Fruit fly (Drosophila melanogaster): ENCODE data around the gene Or67c.

Or67c gene

DNA sequence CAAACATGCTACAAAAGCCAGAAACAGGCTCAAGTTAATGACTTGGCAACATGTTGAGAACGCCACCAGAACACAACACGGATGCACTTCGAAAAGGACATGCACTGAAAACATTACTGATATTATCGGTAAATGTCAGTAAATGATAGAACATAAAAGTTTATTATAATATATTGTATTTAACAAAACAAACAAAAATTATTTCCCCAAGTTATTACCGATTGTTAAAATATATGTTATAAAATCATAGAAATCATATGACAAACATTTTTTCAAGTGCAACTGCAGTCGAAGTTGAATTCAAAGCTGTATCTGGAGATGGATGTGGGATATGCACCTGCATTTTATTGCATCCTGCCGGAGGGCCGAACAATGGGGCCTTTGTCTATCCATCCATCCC lies 3.1 kb upstream of the Or67c start:
- TF ChIP-seq CG4854 (GFP tag; optimal IDR thresholded peaks at IDR 0.05): no peak
- TF ChIP-seq CG4424 (GFP tag; optimal IDR thresholded peaks at IDR 0.05): no peak
- no peak for TF ChIP-seq CG17802 (tag; optimal IDR thresholded peaks at IDR 0.05)
- no peak for TF ChIP-seq emc (GFP tag; optimal IDR thresholded peaks at IDR 0.05)
- no peak for TF ChIP-seq CG3281 (GFP tag; optimal IDR thresholded peaks at IDR 0.05)
- TF ChIP-seq CG10979 (tag; optimal IDR thresholded peaks at IDR 0.05): no peak
- no peak for TF ChIP-seq ranshi (GFP tag; IDR thresholded peaks at IDR 0.05)
- no peak for TF ChIP-seq CG4404 (GFP tag; IDR thresholded peaks at IDR 0.05)
- no peak for TF ChIP-seq HLH54F (GFP tag; optimal IDR thresholded peaks at IDR 0.05)
- no peak for TF ChIP-seq BEAF-32 (GFP tag; optimal IDR thresholded peaks at IDR 0.05)
- TF ChIP-seq ATbp (GFP tag; optimal IDR thresholded peaks at IDR 0.05): no peak
- TF ChIP-seq ro (GFP tag; IDR thresholded peaks at IDR 0.05): no peak
- no peak for TF ChIP-seq Mrtf (GFP tag; IDR thresholded peaks at IDR 0.05)
- TF ChIP-seq CG14710 (tag; optimal IDR thresholded peaks at IDR 0.05): no peak
- TF ChIP-seq cwo (GFP tag; optimal IDR thresholded peaks at IDR 0.05): no peak
- no peak for TF ChIP-seq fd3F (GFP tag; optimal IDR thresholded peaks at IDR 0.05)

DNA sequence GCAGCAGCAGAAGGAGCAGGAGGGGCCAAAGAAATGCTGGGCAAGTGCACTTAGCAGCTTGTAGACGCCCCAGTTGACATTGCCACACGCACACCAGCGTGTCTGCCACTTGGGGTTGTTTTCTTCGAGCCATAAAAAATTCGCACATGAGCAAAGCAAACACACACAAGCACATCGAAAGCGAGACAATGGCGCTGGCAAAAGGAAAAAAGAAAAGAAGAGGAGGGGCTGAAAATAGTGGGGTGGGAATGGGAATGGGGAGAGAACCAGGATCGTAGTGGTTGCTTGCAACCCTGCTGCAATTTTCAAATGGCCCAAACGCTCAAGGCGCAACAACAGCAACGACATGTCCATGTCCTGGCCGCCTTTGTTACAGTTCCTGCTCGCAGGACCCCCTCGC lies 2.6 kb upstream of the Or67c start:
- TF ChIP-seq ewg (GFP tag; optimal IDR thresholded peaks at IDR 0.05): peak; percentile 18
- no peak for TF ChIP-seq ERR (GFP tag; optimal IDR thresholded peaks at IDR 0.05)
- TF ChIP-seq sqz (GFP tag; optimal IDR thresholded peaks at IDR 0.05): peak; percentile 76
- peak; percentile 37 for TF ChIP-seq cg (GFP tag; optimal IDR thresholded peaks at IDR 0.05)
- TF ChIP-seq pros (GFP tag; optimal IDR thresholded peaks at IDR 0.05): peak; percentile 47
- TF ChIP-seq run (tag; optimal IDR thresholded peaks at IDR 0.05): no peak
- no peak for TF ChIP-seq D19B (GFP tag; optimal IDR thresholded peaks at IDR 0.05)
- TF ChIP-seq Nf-YC (tag; optimal IDR thresholded peaks at IDR 0.05): peak; percentile 46
- peak; percentile 52; the same call in 1 of the 2 replicates for TF ChIP-seq seq (GFP tag; IDR thresholded peaks at IDR 0.05)

DNA sequence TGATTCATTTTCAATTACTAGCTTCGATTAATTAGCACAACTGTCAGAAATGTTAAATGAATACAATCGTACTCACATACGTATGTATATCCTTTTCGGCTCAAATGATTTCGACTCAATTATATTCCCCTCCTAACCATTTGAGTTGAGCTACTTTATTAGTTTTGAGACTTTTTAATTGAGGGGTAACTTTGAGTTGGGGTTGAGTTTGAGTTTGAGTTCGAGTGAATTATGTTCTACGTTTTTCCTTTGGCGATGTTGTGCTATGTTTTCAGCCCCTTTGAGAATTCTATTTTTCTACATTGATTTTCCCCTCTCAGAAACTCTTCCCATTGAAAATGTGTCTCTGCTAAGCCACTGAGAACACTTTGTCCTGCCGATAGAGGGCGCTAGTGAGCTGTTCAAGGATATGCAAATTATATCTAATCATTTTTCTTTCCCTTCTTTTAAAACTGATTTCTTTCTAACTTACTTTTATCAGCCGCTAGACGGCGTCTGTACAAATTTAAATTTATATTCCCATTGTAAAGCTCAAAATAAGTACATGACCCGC lies 1.8 kb upstream of the Or67c start:
- TF ChIP-seq zen (tag; optimal IDR thresholded peaks at IDR 0.05) (peak; percentile 43), CG6689 (GFP tag; IDR thresholded peaks at IDR 0.05) (no peak), sens (GFP tag) (peak; percentile 79), Gsc (GFP tag; IDR thresholded peaks at IDR 0.05) (no peak), CG15696 (tag; optimal IDR thresholded peaks at IDR 0.05) (peak; percentile 15), D19B (GFP tag; optimal IDR thresholded peaks at IDR 0.05) (no peak), lov (optimal IDR thresholded peaks at IDR 0.05) (no peak), lov (GFP tag; IDR thresholded peaks at IDR 0.05) (no peak), tup (GFP tag; optimal IDR thresholded peaks at IDR 0.05) (no peak), Tbp (GFP tag; optimal IDR thresholded peaks at IDR 0.05) (peak; percentile 12), CG6791 (GFP tag; IDR thresholded peaks at IDR 0.05; ENCODE audit: partially characterized antibody) (peak; percentile 34; the same call in 1 of the 3 replicates), Xrp1 (GFP tag; IDR thresholded peaks at IDR 0.05) (0 out of 2 replicates have a peak, but pooled peaks have one; percentile 7), dan (GFP tag; IDR thresholded peaks at IDR 0.05) (no peak), cg (GFP tag; optimal IDR thresholded peaks at IDR 0.05) (no peak), CG9932 (GFP tag; IDR thresholded peaks at IDR 0.05) (no peak), Nf-YB (GFP tag; optimal IDR thresholded peaks at IDR 0.05) (peak; percentile 4), CG10431 (GFP tag; optimal IDR thresholded peaks at IDR 0.05) (no peak), CG4854 (GFP tag; optimal IDR thresholded peaks at IDR 0.05) (no peak), CG6854 (GFP tag; optimal IDR thresholded peaks at IDR 0.05) (no peak), Opbp (GFP tag; IDR thresholded peaks at IDR 0.05; ENCODE audit: partially characterized antibody) (peak; percentile 38; the same call in 2 of the 3 replicates), cwo (GFP tag; optimal IDR thresholded peaks at IDR 0.05) (no peak), crol (GFP tag; IDR thresholded peaks at IDR 0.05) (no peak), vvl (GFP tag; IDR thresholded peaks at IDR 0.05) (peak; percentile 84), z (GFP tag; IDR thresholded peaks at IDR 0.05) (peak; percentile 100), CG17829 (tag; optimal IDR thresholded peaks at IDR 0.05) (peak; percentile 25), bbx (GFP tag; IDR thresholded peaks at IDR 0.05; ENCODE audit: partially characterized antibody) (peak; percentile 52; the same call in 1 of the 2 replicates), insv (GFP tag; optimal IDR thresholded peaks at IDR 0.05) (peak in 1 of 2 experiments; percentile 59)
